Fruit fly (Drosophila melanogaster) S2 (cell line): ENCODE results near the gene CG7728.

Experiments
- CG8478 ChIP-seq: fragments of >200 bp; optimal IDR thresholded peaks from 2 replicates; lab custom pipeline; 2018
- CTCF ChIP-seq, 2 experiments: fragments of >200 bp; optimal IDR thresholded peaks; 2 replicates each; lab custom pipeline; 2018

dm6 chr3L:16975638-16976528, 40.5 kb upstream of the CG7728 start:
- TF ChIP-seq CTCF (optimal IDR thresholded peaks at IDR 0.05; lab: Kevin White, UChicago) = no peak
- no peak for TF ChIP-seq CG8478 (lab: Kevin White, UChicago)
